Worm (Caenorhabditis elegans) whole organism, L2 larva: ENCODE measurements around the gene Y38H6A.1.

Experiments
- R02D3.7 ChIP-seq: fragments of 150-350 bp; optimal IDR thresholded peaks from 2 replicates; lab custom pipeline; 2014; ENCODE audit warnings: missing biosample characterization, missing genetic modification characterization
- elt-1 ChIP-seq: fragments of 150-350 bp; optimal IDR thresholded peaks from 2 replicates; lab custom pipeline; 2014; ENCODE audit warnings: missing biosample characterization, missing genetic modification characterization
- nhr-237 ChIP-seq: fragments of 150-350 bp; optimal IDR thresholded peaks from 2 replicates; lab custom pipeline; 2014; ENCODE audit warnings: missing biosample characterization, missing genetic modification characterization

DNA sequence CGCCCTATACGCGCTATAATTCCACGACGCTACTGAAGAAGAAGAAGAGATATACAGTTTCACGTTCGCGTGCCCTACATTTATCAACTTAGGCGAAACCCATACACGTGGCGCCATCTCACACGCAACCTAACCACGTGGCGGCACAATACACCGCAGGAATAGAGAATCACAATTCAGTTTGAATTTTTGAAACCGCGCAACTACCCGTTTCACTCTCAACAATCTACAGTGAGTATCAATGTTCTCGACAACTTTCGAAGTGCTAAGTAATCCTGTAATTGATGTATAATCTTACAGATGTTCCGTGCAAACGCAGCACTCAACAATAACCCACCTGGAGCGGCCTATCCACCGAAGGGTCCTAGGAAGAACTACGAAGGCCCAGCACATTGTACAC lies 19.7 kb upstream of the Y38H6A.1 start, which contains the start of gene ZC15.1:
- TF ChIP-seq elt-1 (tag; lab: Kevin White, UChicago) (no peak), R02D3.7 (tag; lab: Kevin White, UChicago) (no peak), nhr-237 (tag; lab: Kevin White, UChicago) (no peak)
